Worm (Caenorhabditis elegans) whole organism, L3 larva: Measurements from ENCODE around the gene C04E6.7.

Experiments used
- R02D3.7 ChIP-seq: fragments of 150-350 bp; optimal IDR thresholded peaks from 2 replicates; lab custom pipeline; 2014; ENCODE audit warnings: missing biosample characterization, missing genetic modification characterization
- ama-1 ChIP-seq: fragments of 150-350 bp; optimal IDR thresholded peaks from 2 replicates; lab custom pipeline; 2018
- ceh-9 ChIP-seq: sonication (generic microtip); optimal IDR thresholded peaks from 2 replicates; lab custom pipeline; 2018; ENCODE audit warnings: missing biosample characterization, missing genetic modification characterization
- egl-27 ChIP-seq: sonication (generic microtip); optimal IDR thresholded peaks from 4 replicates; lab custom pipeline; 2017; ENCODE audit warnings: missing biosample characterization, missing genetic modification reagents, missing genetic modification characterization
- elt-3 ChIP-seq, 3 experiments: fragments of 150-350 bp in 1 of 3; sonication (generic microtip) in 2 of 3; optimal IDR thresholded peaks; 2 replicates in 2 of 3; 4 replicates in 1 of 3; lab custom pipeline; 2014 to 2017; ENCODE audit warnings: missing biosample characterization in 3 of 3, missing genetic modification characterization in 3 of 3
- fos-1 ChIP-seq: fragments of 150-350 bp; optimal IDR thresholded peaks from 2 replicates; lab custom pipeline; 2014; ENCODE audit warnings: missing biosample characterization, missing genetic modification characterization
- nhr-11 ChIP-seq: fragments of 150-350 bp; optimal IDR thresholded peaks from 2 replicates; lab custom pipeline; 2014; ENCODE audit warnings: missing biosample characterization, missing genetic modification characterization
- nhr-237 ChIP-seq: fragments of 150-350 bp; optimal IDR thresholded peaks from 2 replicates; lab custom pipeline; 2014; ENCODE audit warnings: missing biosample characterization, missing genetic modification characterization
- nhr-28 ChIP-seq: fragments of 150-350 bp; optimal IDR thresholded peaks from 2 replicates; lab custom pipeline; 2014; ENCODE audit warnings: missing biosample characterization, missing genetic modification characterization
- nhr-76 ChIP-seq: fragments of 150-350 bp; sonication (generic microtip); optimal IDR thresholded peaks from 5 replicates; lab custom pipeline; 2014; ENCODE audit warnings: missing biosample characterization, missing genetic modification characterization
- pha-4 ChIP-seq: fragments of 150-350 bp; optimal IDR thresholded peaks from 2 replicates; lab custom pipeline; 2014; ENCODE audit warnings: missing biosample characterization, missing genetic modification reagents, missing genetic modification characterization
- snpc-4 ChIP-seq: fragments of 150-350 bp; optimal IDR thresholded peaks from 2 replicates; lab custom pipeline; 2014; ENCODE audit warnings: missing biosample characterization, missing genetic modification characterization

DNA sequence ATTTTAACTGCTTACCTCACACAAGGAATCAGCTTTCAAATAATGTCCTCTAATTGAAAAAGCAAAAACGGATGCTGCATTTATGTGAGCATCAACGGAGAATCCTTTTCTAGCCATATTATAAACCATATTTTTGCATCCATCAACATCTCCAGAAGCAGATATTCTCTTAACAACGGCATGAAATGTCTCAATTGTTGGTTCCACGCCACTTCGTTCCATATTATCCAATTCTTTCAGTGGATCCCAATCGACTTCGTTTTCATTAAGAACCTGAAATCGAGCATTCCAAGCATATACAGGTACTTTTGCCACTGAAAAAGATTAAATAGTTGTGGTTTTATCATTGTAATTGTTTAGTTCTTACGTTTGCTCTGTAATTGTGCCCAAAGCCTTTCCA, 23.7 kb downstream of the C04E6.7 start:
- TF ChIP-seq ceh-9 (tag; lab: Kevin White, UChicago): no peak
- no peak for TF ChIP-seq snpc-4 (tag; lab: Kevin White, UChicago)
- no peak for TF ChIP-seq nhr-76
- TF ChIP-seq nhr-11 (tag; lab: Kevin White, UChicago): no peak
- TF ChIP-seq egl-27 (tag; lab: Kevin White, UChicago): no peak
- TF ChIP-seq ama-1 (lab: Kevin White, UChicago): no peak
- TF ChIP-seq pha-4: no peak
- no peak for TF ChIP-seq R02D3.7 (tag; lab: Kevin White, UChicago)
- TF ChIP-seq nhr-237 (tag; lab: Kevin White, UChicago): no peak
- no peak for TF ChIP-seq fos-1 (tag; lab: Kevin White, UChicago)
- no peak for TF ChIP-seq elt-3 (tag; optimal IDR thresholded peaks at IDR 0.05; lab: Kevin White, UChicago)
- TF ChIP-seq nhr-28: no peak
